Worm (Caenorhabditis elegans): ENCODE results near the gene T20D4.15.
"Not testable (repeated sequence)": the region's sequence is repeated elsewhere in the genome, so short reads cannot be mapped to it uniquely, and the experiment has no call there.

Gene T20D4.15

DNA sequence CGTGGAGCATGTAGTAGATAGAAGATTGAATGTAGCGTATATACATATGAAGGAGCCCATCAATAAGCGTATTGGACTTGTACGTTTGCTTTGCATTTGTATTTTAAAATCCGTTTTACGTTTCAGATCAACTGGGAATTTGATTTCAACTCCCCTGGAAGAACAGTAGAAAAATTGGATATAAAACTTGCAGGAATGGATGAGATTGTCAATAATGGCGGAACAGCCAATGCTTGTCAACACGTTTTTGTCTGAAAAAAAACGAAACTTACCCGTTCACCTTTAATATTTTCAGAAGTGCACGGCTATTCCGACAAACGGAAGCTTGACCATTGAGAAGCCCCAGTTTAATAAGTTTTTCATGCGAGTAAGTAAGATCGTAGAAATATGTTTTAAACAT is 26.8 kb downstream of the T20D4.15 start, which contains the start of gene C04E12.2:
C04E12.2 (plus strand) TSS at position 301 of the 400 bp plus-strand sequence.
- not testable (repeated sequence) for TF ChIP-seq nhr-11, R02D3.7, mbf-1 (tag; optimal IDR thresholded peaks at IDR 0.05)

DNA sequence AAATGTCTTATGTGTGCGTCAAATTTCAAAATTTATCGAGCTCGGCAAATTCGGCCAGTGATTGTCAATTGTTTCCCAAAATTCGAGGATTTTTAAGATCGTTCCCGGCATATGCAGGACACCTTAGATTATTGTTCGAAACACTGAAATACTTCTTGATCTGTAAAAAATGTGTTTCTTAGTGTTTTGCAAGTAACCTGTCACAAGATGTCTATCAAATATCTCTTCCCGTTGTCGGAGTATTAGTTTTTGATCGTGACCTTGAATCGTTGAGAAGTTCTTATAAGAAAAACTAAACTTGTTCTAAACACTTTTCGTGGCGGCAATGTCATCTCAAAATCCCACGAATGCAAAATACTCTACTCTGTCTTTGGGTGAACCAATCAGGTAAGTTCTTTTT is 32.1 kb downstream of the T20D4.15 start, which contains the start of gene C04E12.4:
C04E12.4 (plus strand) TSS at position 301 of the 400 bp plus-strand sequence.
- TF ChIP-seq egl-27 (tag; optimal IDR thresholded peaks at IDR 0.05) = no peak
- no peak for TF ChIP-seq nhr-237 (tag; optimal IDR thresholded peaks at IDR 0.05)
- TF ChIP-seq nhr-10 (tag; optimal IDR thresholded peaks at IDR 0.05) = no peak
- no peak for TF ChIP-seq alr-1 (tag; optimal IDR thresholded peaks at IDR 0.05)
- no peak for TF ChIP-seq lin-39 (tag; optimal IDR thresholded peaks at IDR 0.05)
- TF ChIP-seq nhr-25 (tag; optimal IDR thresholded peaks at IDR 0.05) = no peak
- no peak for TF ChIP-seq crh-2 (tag; optimal IDR thresholded peaks at IDR 0.05)
- no peak for TF ChIP-seq unc-55 (GFP tag; optimal IDR thresholded peaks at IDR 0.05)
- TF ChIP-seq Y55F3AM.14 (GFP tag; optimal IDR thresholded peaks at IDR 0.05) = no peak
- no peak for TF ChIP-seq nhr-129 (tag; optimal IDR thresholded peaks at IDR 0.05)

DNA sequence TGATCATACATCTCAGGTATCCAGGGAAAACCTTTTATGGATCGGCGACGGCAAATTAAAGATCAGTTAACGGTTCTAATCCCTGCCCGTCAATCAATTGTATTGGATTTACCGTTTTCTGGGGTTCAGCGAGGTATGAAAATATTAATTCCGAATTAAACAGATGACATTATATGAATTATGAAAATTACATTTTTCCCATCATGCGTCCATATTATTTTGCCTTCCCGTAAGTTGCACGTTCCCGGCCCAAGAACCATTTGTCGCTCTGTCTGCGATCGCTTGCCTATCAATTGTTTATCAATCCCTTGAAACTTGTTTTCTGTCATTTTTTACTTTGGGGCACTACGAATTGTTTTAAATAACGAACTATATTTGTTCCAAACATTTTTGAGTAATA is 32.9 kb downstream of the T20D4.15 start:
- no peak for TF ChIP-seq lsy-2 (tag; optimal IDR thresholded peaks at IDR 0.05)
- TF ChIP-seq sma-3 (GFP tag; optimal IDR thresholded peaks at IDR 0.05) = no peak
- TF ChIP-seq lin-11 (tag; optimal IDR thresholded peaks at IDR 0.05) = no peak
- no peak for TF ChIP-seq unc-62 (GFP tag; optimal IDR thresholded peaks at IDR 0.05)
- TF ChIP-seq lin-39 (tag; optimal IDR thresholded peaks at IDR 0.05) = no peak
- TF ChIP-seq blmp-1 (tag; optimal IDR thresholded peaks at IDR 0.05; ENCODE audit: insufficient read depth) = no peak
- no peak for TF ChIP-seq crh-2 (tag; optimal IDR thresholded peaks at IDR 0.05)

DNA sequence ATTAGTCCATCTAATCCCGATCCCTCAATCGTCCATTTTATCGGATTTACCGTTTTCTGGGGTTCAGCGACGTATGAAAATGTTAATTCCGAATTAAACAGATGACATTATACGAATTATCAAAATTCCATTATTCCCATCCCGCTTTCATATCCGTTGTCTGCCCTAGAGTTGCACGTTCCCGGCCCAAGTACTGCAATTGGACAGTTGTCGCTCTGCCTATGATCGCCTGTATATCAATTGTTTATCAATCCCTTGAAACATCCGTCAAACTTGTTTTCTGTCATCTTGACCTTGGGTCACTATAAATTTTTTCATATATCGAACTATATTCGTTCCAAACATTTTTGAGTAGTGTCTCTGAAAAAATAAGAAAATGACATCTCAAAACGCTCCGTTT is 36.3 kb downstream of the T20D4.15 start, which contains the start of gene C04E12.5:
C04E12.5 (plus strand) TSS at position 301 of the 400 bp plus-strand sequence.
- TF ChIP-seq elt-3 (tag; optimal IDR thresholded peaks at IDR 0.05) (no peak), ZK546.5 (tag; optimal IDR thresholded peaks at IDR 0.05) (no peak), sem-4 (tag; optimal IDR thresholded peaks at IDR 0.05) (no peak), mdl-1 (tag; optimal IDR thresholded peaks at IDR 0.05) (no peak), ceh-16 (tag; optimal IDR thresholded peaks at IDR 0.05) (no peak), egl-27 (tag; optimal IDR thresholded peaks at IDR 0.05) (no peak), Y55F3AM.14 (GFP tag; optimal IDR thresholded peaks at IDR 0.05) (no peak), unc-55 (GFP tag; optimal IDR thresholded peaks at IDR 0.05) (no peak), lin-13 (GFP tag; optimal IDR thresholded peaks at IDR 0.05) (no peak), mab-5 (tag; optimal IDR thresholded peaks at IDR 0.05) (no peak), R02D3.7 (tag; optimal IDR thresholded peaks at IDR 0.05) (no peak), sma-3 (GFP tag; optimal IDR thresholded peaks at IDR 0.05) (no peak), fos-1 (tag; optimal IDR thresholded peaks at IDR 0.05) (no peak), ama-1 (optimal IDR thresholded peaks at IDR 0.05) (no peak), aly-2 (tag; optimal IDR thresholded peaks at IDR 0.05) (no peak)

DNA sequence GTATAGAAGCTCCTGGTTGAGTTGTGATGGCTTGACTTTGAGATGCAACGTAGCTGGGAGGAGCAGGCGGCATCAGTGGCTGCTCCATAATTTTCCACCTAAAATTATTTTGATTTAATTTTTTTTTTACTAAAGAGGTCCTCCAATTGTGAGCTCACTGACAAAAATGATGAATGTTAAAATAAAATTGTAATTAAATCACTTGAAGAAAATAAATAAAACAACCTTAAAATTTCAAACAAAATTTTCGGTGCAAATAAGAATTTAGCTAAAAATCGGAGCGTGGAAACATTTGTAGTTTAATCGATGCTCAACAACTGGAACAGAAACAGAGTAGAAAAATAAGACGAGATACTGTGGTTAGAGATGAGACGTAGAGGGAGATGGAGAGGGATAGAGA is 37.4 kb downstream of the T20D4.15 start, which contains the start of gene scrm-3:
scrm-3 (minus strand) TSS at position 101 of the 400 bp plus-strand sequence.
- no peak for TF ChIP-seq lin-13 (GFP tag; optimal IDR thresholded peaks at IDR 0.05)
- TF ChIP-seq ztf-11 (tag; optimal IDR thresholded peaks at IDR 0.05) = no peak
- no peak for TF ChIP-seq mbf-1 (tag; optimal IDR thresholded peaks at IDR 0.05)
- TF ChIP-seq alr-1 (tag; optimal IDR thresholded peaks at IDR 0.05) = no peak
- no peak for TF ChIP-seq unc-55 (GFP tag; optimal IDR thresholded peaks at IDR 0.05)
- TF ChIP-seq gmeb-1 (tag; optimal IDR thresholded peaks at IDR 0.05) = no peak
- TF ChIP-seq nhr-23 (tag; optimal IDR thresholded peaks at IDR 0.05) = no peak
- no peak for TF ChIP-seq nhr-77 (tag; optimal IDR thresholded peaks at IDR 0.05)
- TF ChIP-seq snpc-4 (tag; optimal IDR thresholded peaks at IDR 0.05) = no peak
- no peak for TF ChIP-seq ceh-16 (tag; optimal IDR thresholded peaks at IDR 0.05)
- no peak for TF ChIP-seq skn-1 (tag; optimal IDR thresholded peaks at IDR 0.05)
- no peak for TF ChIP-seq nhr-25 (tag; optimal IDR thresholded peaks at IDR 0.05)

Data from whole organism, L2 larva.